Worm (Caenorhabditis elegans) whole organism, L3 larva: ENCODE data around the gene ajm-1.

ENCODE experiments used
- R02D3.7 ChIP-seq: fragments of 150-350 bp; optimal IDR thresholded peaks from 2 replicates; lab custom pipeline; 2014; ENCODE audit warnings: missing biosample characterization, missing genetic modification characterization
- aly-2 ChIP-seq: fragments of 150-350 bp; optimal IDR thresholded peaks from 2 replicates; lab custom pipeline; 2014; ENCODE audit warnings: missing biosample characterization, missing genetic modification characterization
- egl-5 ChIP-seq: fragments of 150-350 bp; optimal IDR thresholded peaks from 2 replicates; lab custom pipeline; 2017; ENCODE audit warnings: missing biosample characterization, missing genetic modification reagents, missing genetic modification characterization, inconsistent platforms
- jun-1 ChIP-seq: fragments of 150-350 bp; optimal IDR thresholded peaks from 2 replicates; lab custom pipeline; 2014; ENCODE audit warnings: missing biosample characterization, missing genetic modification reagents, missing genetic modification characterization
- nhr-25 ChIP-seq: sonication (generic microtip); optimal IDR thresholded peaks from 2 replicates; lab custom pipeline; 2017; ENCODE audit warnings: missing biosample characterization, missing genetic modification characterization
- pqm-1 ChIP-seq: fragments of 150-350 bp; optimal IDR thresholded peaks from 2 replicates; lab custom pipeline; 2017; ENCODE audit warnings: missing biosample characterization, missing genetic modification characterization, inconsistent platforms
- sea-2 ChIP-seq: fragments of 150-350 bp; sonication (generic microtip); optimal IDR thresholded peaks from 4 replicates; lab custom pipeline; 2014; ENCODE audit warnings: missing biosample characterization, missing genetic modification reagents, missing genetic modification characterization
- snpc-4 ChIP-seq: fragments of 150-350 bp; optimal IDR thresholded peaks from 2 replicates; lab custom pipeline; 2014; ENCODE audit warnings: missing biosample characterization, missing genetic modification characterization
- ztf-11 ChIP-seq: fragments of 150-350 bp; optimal IDR thresholded peaks from 2 replicates; lab custom pipeline; 2014; ENCODE audit warnings: missing biosample characterization, missing genetic modification characterization

DNA sequence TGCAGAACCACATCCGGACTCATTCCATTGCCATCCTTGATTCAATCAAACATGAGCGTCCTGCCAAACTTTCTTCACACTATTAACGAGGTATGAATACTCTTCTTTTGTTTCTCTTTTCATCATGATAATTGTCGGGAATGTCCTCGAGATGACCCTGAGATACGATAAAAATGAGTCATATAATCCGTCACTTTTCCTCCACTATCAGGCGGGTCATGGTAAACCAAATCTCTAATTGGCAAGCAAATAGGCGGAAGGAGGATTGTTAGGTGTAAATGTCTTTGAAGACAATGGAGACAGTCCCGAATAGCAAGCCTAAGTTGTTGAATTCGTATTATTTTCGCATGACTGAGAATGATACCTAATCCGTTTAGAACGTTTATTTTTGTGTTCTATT, 5.9 kb downstream of the ajm-1 start:
- TF ChIP-seq jun-1 (tag; lab: Kevin White, UChicago) (no peak), pqm-1 (no peak), egl-5 (tag; lab: Kevin White, UChicago) (no peak), aly-2 (tag; lab: Kevin White, UChicago) (no peak), nhr-25 (tag; lab: Kevin White, UChicago) (no peak), snpc-4 (tag; lab: Kevin White, UChicago) (no peak), R02D3.7 (tag; lab: Kevin White, UChicago) (no peak), ztf-11 (tag; lab: Kevin White, UChicago) (no peak), sea-2 (GFP tag; lab: Kevin White, UChicago) (no peak)
